Worm (Caenorhabditis elegans): Measurements from ENCODE around the gene sel-10.

- TF ChIP-seq snpc-4 (tag; optimal IDR thresholded peaks at IDR 0.05) (no peak), nhr-11 (tag; optimal IDR thresholded peaks at IDR 0.05) (no peak), nhr-20 (tag; optimal IDR thresholded peaks at IDR 0.05) (no peak), fkh-10 (GFP tag; optimal IDR thresholded peaks at IDR 0.05) (no peak), pax-3 (tag; optimal IDR thresholded peaks at IDR 0.05) (no peak)
These were observed 20.0 kb upstream of the sel-10 start for ce11 chrV:13799190-13799589.
